Worm (Caenorhabditis elegans) whole organism, mixed stage, embryonic: ENCODE results near the gene nprt-1.

Experiments used
- elt-1 ChIP-seq: sonication (generic microtip); optimal IDR thresholded peaks from 2 replicates; lab custom pipeline; 2017; ENCODE audit warnings: missing genetic modification characterization, mild to moderate bottlenecking, missing compliant biosample characterization, antibody characterized with exemption, moderate library complexity, borderline replicate concordance; ENCODE audit not compliant: insufficient read depth
- elt-3 ChIP-seq: fragments of 150-350 bp; optimal IDR thresholded peaks from 2 replicates; lab custom pipeline; 2014; ENCODE audit warnings: missing biosample characterization, missing genetic modification characterization
- mab-5 ChIP-seq: fragments of 150-350 bp; optimal IDR thresholded peaks from 2 replicates; lab custom pipeline; 2014; ENCODE audit warnings: missing biosample characterization, missing genetic modification characterization

DNA sequence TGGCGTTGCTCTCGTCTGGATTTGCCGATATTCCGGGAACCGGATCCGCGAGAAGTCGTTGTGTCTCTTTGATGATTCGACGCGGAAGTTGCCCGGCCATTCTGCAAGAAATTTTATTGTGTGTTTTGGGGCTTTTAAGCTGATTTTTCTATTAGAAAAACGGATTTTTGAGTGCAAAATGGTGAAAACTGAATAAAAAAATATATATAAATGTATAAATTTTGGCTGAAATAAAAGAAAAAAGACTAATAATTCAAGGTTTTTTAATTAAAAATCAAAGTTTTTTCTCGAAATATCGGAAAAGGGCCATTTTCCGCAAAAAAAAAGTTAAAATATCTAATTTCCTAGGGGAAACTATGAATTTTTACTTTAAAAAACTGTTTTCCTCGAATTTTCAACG, 35.3 kb upstream of the nprt-1 start, which contains the start of gene ubc-13:
- TF ChIP-seq mab-5 (tag; lab: Kevin White, UChicago) (no peak), elt-1 (no peak), elt-3 (tag; lab: Kevin White, UChicago) (no peak)
